Fruit fly (Drosophila melanogaster) whole organism, embryonic: Measurements from ENCODE around the gene Vti1b.

Experiments used
- CG1233 ChIP-seq: fragments of 200-800 bp; sonication (Bioruptor generic); optimal IDR thresholded peaks from 4 replicates; lab custom pipeline; 2018; ENCODE audit warnings: missing biosample characterization, mild to moderate bottlenecking, missing genetic modification characterization
- CG13287 ChIP-seq: fragments of 200-800 bp; sonication (Bioruptor generic); IDR thresholded peaks from 2 replicates; pipeline ENCODE4 v1.3.6; 2022; ENCODE audit warnings: missing biosample characterization, missing genetic modification characterization; ENCODE audit not compliant: partially characterized antibody
- CG14965 ChIP-seq: fragments of 200-800 bp; sonication (Bioruptor generic); optimal IDR thresholded peaks from 2 replicates; lab custom pipeline; 2016; ENCODE audit warnings: missing biosample characterization, missing genetic modification characterization, borderline replicate concordance
- CG16779 ChIP-seq: fragments of 200-800 bp; sonication (Bioruptor generic); IDR thresholded peaks from 2 replicates; pipeline ENCODE4 v1.3.6; 2022; ENCODE audit warnings: missing biosample characterization, missing genetic modification characterization
- CG18764 ChIP-seq: fragments of 200-800 bp; sonication (Bioruptor generic); optimal IDR thresholded peaks from 3 replicates; lab custom pipeline; 2016; ENCODE audit warnings: missing biosample characterization, missing genetic modification characterization
- CG2120 ChIP-seq: fragments of 200-800 bp; sonication (Bioruptor generic); optimal IDR thresholded peaks from 3 replicates; lab custom pipeline; 2016; ENCODE audit warnings: missing biosample characterization, missing genetic modification characterization
- CG4707 ChIP-seq: fragments of 200-800 bp; sonication (Bioruptor generic); optimal IDR thresholded peaks from 2 replicates; lab custom pipeline; 2018; ENCODE audit warnings: missing biosample characterization, mild to moderate bottlenecking, missing genetic modification characterization, moderate library complexity
- CG6689 ChIP-seq: fragments of 200-800 bp; sonication (Bioruptor generic); IDR thresholded peaks from 2 replicates; pipeline ENCODE4 v1.3.6; 2022; ENCODE audit warnings: missing biosample characterization, missing genetic modification characterization
- CG6765 ChIP-seq: fragments of 200-800 bp; sonication (Bioruptor generic); optimal IDR thresholded peaks from 3 replicates; lab custom pipeline; 2017; ENCODE audit warnings: missing biosample characterization, mild to moderate bottlenecking, missing genetic modification characterization
- CG8388 ChIP-seq: fragments of 200-800 bp; sonication (Bioruptor generic); optimal IDR thresholded peaks from 2 replicates; lab custom pipeline; 2019; ENCODE audit warnings: missing biosample characterization, mild to moderate bottlenecking, missing genetic modification characterization, moderate library complexity
- CG8478 ChIP-seq: fragments of >200 bp; optimal IDR thresholded peaks from 2 replicates; lab custom pipeline; 2018
- CG8924 ChIP-seq: fragments of 200-800 bp; optimal IDR thresholded peaks from 3 replicates; lab custom pipeline; 2019; ENCODE audit warnings: missing biosample characterization, mild to moderate bottlenecking, missing genetic modification characterization, moderate library complexity
- CG9797 ChIP-seq: fragments of 200-800 bp; sonication (Bioruptor generic); optimal IDR thresholded peaks from 3 replicates; lab custom pipeline; 2018; ENCODE audit warnings: missing biosample characterization, mild to moderate bottlenecking, missing genetic modification characterization
- CG9876 ChIP-seq: fragments of 200-800 bp; sonication (Bioruptor generic); optimal IDR thresholded peaks from 2 replicates; lab custom pipeline; 2016; ENCODE audit warnings: missing biosample characterization, missing genetic modification characterization
- D19A ChIP-seq: fragments of 200-800 bp; optimal IDR thresholded peaks from 3 replicates; lab custom pipeline; 2019; ENCODE audit warnings: missing biosample characterization, mild to moderate bottlenecking, missing genetic modification characterization, moderate library complexity
- Deaf1 ChIP-seq: fragments of 200-800 bp; optimal IDR thresholded peaks from 3 replicates; lab custom pipeline; 2019; ENCODE audit warnings: missing biosample characterization, mild to moderate bottlenecking, missing genetic modification characterization, moderate library complexity
- Dek ChIP-seq: fragments of 200-800 bp; sonication (Bioruptor generic); optimal IDR thresholded peaks from 3 replicates; lab custom pipeline; 2019; ENCODE audit warnings: missing biosample characterization, mild to moderate bottlenecking, missing genetic modification characterization, moderate library complexity
- Doc2 ChIP-seq: fragments of 200-800 bp; sonication (Bioruptor generic); IDR thresholded peaks from 2 replicates; pipeline ENCODE4 v1.3.6; 2022; ENCODE audit warnings: missing biosample characterization, missing genetic modification characterization
- Gug ChIP-seq: fragments of 200-800 bp; sonication (Bioruptor generic); IDR thresholded peaks from 4 replicates; pipeline ENCODE4 v1.3.6; 2022; ENCODE audit warnings: missing biosample characterization, missing genetic modification characterization
- H2.0 ChIP-seq: fragments of 200-800 bp; sonication (Bioruptor generic); IDR thresholded peaks from 2 replicates; pipeline ENCODE4 v1.3.6; 2022; ENCODE audit warnings: missing biosample characterization, missing genetic modification characterization
- HHEX ChIP-seq: fragments of 200-800 bp; sonication (Bioruptor generic); optimal IDR thresholded peaks from 3 replicates; lab custom pipeline; 2017; ENCODE audit warnings: missing biosample characterization, mild to moderate bottlenecking, missing genetic modification characterization, missing genetic modification reagents
- HmgZ ChIP-seq: fragments of 200-800 bp; sonication (Bioruptor generic); optimal IDR thresholded peaks from 2 replicates; lab custom pipeline; 2018; ENCODE audit warnings: missing biosample characterization, mild to moderate bottlenecking, missing genetic modification characterization
- NC2α ChIP-seq: fragments of 200-800 bp; sonication (Bioruptor generic); optimal IDR thresholded peaks from 2 replicates; lab custom pipeline; 2016; ENCODE audit warnings: missing biosample characterization, missing genetic modification characterization
- NFAT ChIP-seq: fragments of 200-800 bp; sonication (Bioruptor generic); IDR thresholded peaks from 2 replicates; pipeline ENCODE4 v1.3.6; 2022; ENCODE audit warnings: missing biosample characterization, missing genetic modification characterization
- NK7.1 ChIP-seq: fragments of 200-800 bp; sonication (Bioruptor generic); optimal IDR thresholded peaks from 3 replicates; lab custom pipeline; 2016; ENCODE audit warnings: missing biosample characterization, missing genetic modification characterization
- Nf-YC ChIP-seq: fragments of 200-800 bp; optimal IDR thresholded peaks from 3 replicates; lab custom pipeline; 2019; ENCODE audit warnings: missing biosample characterization, mild to moderate bottlenecking, missing genetic modification characterization, moderate library complexity
- NfI ChIP-seq: fragments of 200-800 bp; sonication (Bioruptor generic); optimal IDR thresholded peaks from 3 replicates; lab custom pipeline; 2018; ENCODE audit warnings: missing biosample characterization, mild to moderate bottlenecking, missing genetic modification characterization, moderate library complexity
- cas ChIP-seq: fragments of 200-800 bp; sonication (Bioruptor generic); IDR thresholded peaks from 2 replicates; pipeline ENCODE4 v1.3.6; 2022; ENCODE audit warnings: missing biosample characterization, missing genetic modification characterization
- cg ChIP-seq: fragments of 200-800 bp; sonication (Bioruptor generic); optimal IDR thresholded peaks from 3 replicates; lab custom pipeline; 2019; ENCODE audit warnings: missing biosample characterization, mild to moderate bottlenecking, missing genetic modification characterization, moderate library complexity
- chn ChIP-seq: fragments of 200-800 bp; sonication (Bioruptor generic); optimal IDR thresholded peaks from 2 replicates; lab custom pipeline; 2016; ENCODE audit warnings: missing biosample characterization, missing genetic modification characterization
- ci ChIP-seq: fragments of 200-800 bp; sonication (Bioruptor generic); IDR thresholded peaks from 3 replicates; pipeline ENCODE4 v1.3.6; 2022; ENCODE audit warnings: missing biosample characterization, missing genetic modification characterization
- dpn ChIP-seq, 2 experiments: fragments of 200-800 bp; sonication (Bioruptor generic); optimal IDR thresholded peaks; 3 replicates each; lab custom pipeline; 2016; ENCODE audit warnings: missing biosample characterization in 2 of 2, missing genetic modification characterization in 2 of 2
- dysf ChIP-seq: fragments of 200-800 bp; sonication (Bioruptor generic); IDR thresholded peaks from 3 replicates; pipeline ENCODE4 v1.3.6; 2022; ENCODE audit warnings: missing biosample characterization, missing genetic modification characterization
- eve ChIP-seq, 2 experiments: fragments of >200 bp; optimal IDR thresholded peaks; 2 replicates each; lab custom pipeline; 2017; ENCODE audit warnings: missing biosample characterization in 2 of 2, missing genetic modification characterization in 2 of 2
- gsb-n ChIP-seq: fragments of 200-800 bp; sonication (Bioruptor generic); optimal IDR thresholded peaks from 3 replicates; lab custom pipeline; 2018; ENCODE audit warnings: missing biosample characterization, mild to moderate bottlenecking, missing genetic modification characterization
- ind ChIP-seq: fragments of 200-800 bp; sonication (Bioruptor generic); optimal IDR thresholded peaks from 3 replicates; lab custom pipeline; 2016; ENCODE audit warnings: missing biosample characterization, missing genetic modification characterization
- klu ChIP-seq: fragments of 200-800 bp; sonication (Bioruptor generic); IDR thresholded peaks from 2 replicates; pipeline ENCODE4 v1.3.6; 2022; ENCODE audit warnings: missing biosample characterization, missing genetic modification characterization
- onecut ChIP-seq: fragments of 200-800 bp; sonication (Bioruptor generic); IDR thresholded peaks from 2 replicates; pipeline ENCODE4 v1.3.6; 2022; ENCODE audit warnings: missing biosample characterization, missing genetic modification characterization
- p53 ChIP-seq: fragments of 200-800 bp; sonication (Bioruptor generic); optimal IDR thresholded peaks from 2 replicates; lab custom pipeline; 2016; ENCODE audit warnings: missing biosample characterization, missing genetic modification characterization
- pan ChIP-seq, 4 experiments: fragments of >200 bp in 3 of 4; fragments of 200-800 bp in 1 of 4; sonication (Bioruptor generic) in 1 of 4; optimal IDR thresholded peaks in 3 of 4; IDR thresholded peaks in 1 of 4; 2 replicates each; pipeline versions ENCODE4 v1.3.6 to Lab custom; 2017 to 2022; ENCODE audit warnings: missing biosample characterization in 2 of 4, missing genetic modification characterization in 2 of 4, mixed read lengths in 1 of 4
- pros ChIP-seq: fragments of 200-800 bp; sonication (Bioruptor generic); optimal IDR thresholded peaks from 3 replicates; lab custom pipeline; 2019; ENCODE audit warnings: missing biosample characterization, mild to moderate bottlenecking, missing genetic modification characterization, moderate library complexity
- salm ChIP-seq: fragments of 200-800 bp; sonication (Bioruptor generic); optimal IDR thresholded peaks from 2 replicates; lab custom pipeline; 2018; ENCODE audit warnings: missing biosample characterization, mild to moderate bottlenecking, missing genetic modification characterization
- sc ChIP-seq, 3 experiments: fragments of >200 bp in 2 of 3; fragments of 200-800 bp in 1 of 3; sonication (Bioruptor generic) in 1 of 3; optimal IDR thresholded peaks; 2 replicates in 2 of 3; 3 replicates in 1 of 3; lab custom pipeline; 2017; ENCODE audit warnings: mild to moderate bottlenecking in 1 of 3, missing biosample characterization in 1 of 3, missing genetic modification characterization in 1 of 3, missing genetic modification reagents in 1 of 3
- seq ChIP-seq: fragments of 200-800 bp; sonication (Bioruptor generic); IDR thresholded peaks from 2 replicates; pipeline ENCODE4 v1.3.6; 2022; ENCODE audit warnings: missing biosample characterization, missing genetic modification characterization
- sim ChIP-seq: fragments of 200-800 bp; sonication (Bioruptor generic); IDR thresholded peaks from 2 replicates; pipeline ENCODE4 v1.3.6; 2022; ENCODE audit warnings: missing biosample characterization, missing genetic modification characterization
- tio ChIP-seq: fragments of 200-800 bp; sonication (Bioruptor generic); optimal IDR thresholded peaks from 2 replicates; lab custom pipeline; 2017; ENCODE audit warnings: missing biosample characterization, missing genetic modification characterization, inconsistent platforms
- trh ChIP-seq: fragments of 200-800 bp; sonication (Bioruptor generic); optimal IDR thresholded peaks from 2 replicates; lab custom pipeline; 2016; ENCODE audit warnings: missing biosample characterization, missing genetic modification characterization
- ttk ChIP-seq: fragments of 200-800 bp; sonication (Bioruptor generic); IDR thresholded peaks from 2 replicates; pipeline ENCODE4 v2.1.2; 2022; ENCODE audit warnings: missing biosample characterization, missing genetic modification characterization

Gene Vti1b

DNA sequence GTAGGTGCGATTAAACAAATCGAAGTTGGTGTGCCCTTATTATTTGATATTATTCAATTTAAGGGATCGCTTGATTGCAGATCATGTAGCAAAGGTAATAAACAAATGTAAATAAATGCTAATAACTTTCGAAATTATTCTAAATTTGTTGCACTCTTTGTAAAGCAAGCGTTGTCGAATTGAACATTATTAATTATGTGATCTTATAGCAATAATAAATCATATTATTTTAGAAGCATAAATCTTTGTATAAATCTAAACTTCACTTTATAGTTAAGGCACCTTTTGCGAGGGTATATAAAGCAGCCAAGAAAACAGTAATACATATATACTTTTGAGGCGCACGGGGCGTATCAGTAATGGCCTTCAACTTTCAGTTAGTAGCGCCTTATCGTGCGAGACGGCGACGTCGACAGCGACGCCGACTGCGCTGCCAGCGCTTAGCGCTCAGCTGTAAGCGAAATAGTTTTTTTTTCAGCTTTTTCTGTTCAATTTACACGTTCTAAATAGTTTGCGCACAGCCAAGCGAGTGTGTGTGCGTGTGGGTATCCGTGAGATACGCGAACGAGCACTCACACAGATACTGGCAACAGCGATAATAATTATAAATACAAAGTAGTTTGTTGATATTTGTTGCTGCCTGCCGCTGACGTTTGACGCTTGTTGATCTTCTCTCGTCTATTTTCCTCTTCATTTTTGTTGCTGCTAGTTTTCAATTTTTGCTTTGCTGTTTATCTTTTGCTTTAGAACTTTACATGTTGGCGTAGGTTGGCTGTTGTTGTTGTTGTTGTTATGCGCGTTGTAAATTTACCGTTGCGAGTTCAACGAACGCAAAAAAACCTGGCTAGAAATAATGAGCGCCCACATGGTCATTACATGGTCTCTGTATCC lies 42.3 kb downstream of the Vti1b start (continued):
- TF ChIP-seq NFAT (GFP tag; lab: Robert Waterston, UW) (peak; percentile 38; the same call in 1 of the 2 replicates), Deaf1 (tag; lab: Kevin White, UChicago) (peak; percentile 22), CG2120 (GFP tag; lab: Kevin White, UChicago) (peak; percentile 77), ttk (GFP tag; lab: Robert Waterston, UW) (no peak), sim (GFP tag; lab: Robert Waterston, UW) (no peak), p53 (GFP tag; lab: Kevin White, UChicago) (peak; percentile 39), CG14965 (GFP tag; lab: Kevin White, UChicago) (peak; percentile 47), pan (optimal IDR thresholded peaks at IDR 0.05; lab: Kevin White, UChicago) (no peak), pan (GFP tag; optimal IDR thresholded peaks at IDR 0.05 in 1 of 2, IDR thresholded peaks at IDR 0.05 in 1 of 2) (peak in 1 of 2 experiments; percentile 29), onecut (GFP tag; lab: Robert Waterston, UW) (peak; percentile 16; the same call in 1 of the 2 replicates), sc (optimal IDR thresholded peaks at IDR 0.05; lab: Kevin White, UChicago) (no peak), sc (GFP tag; optimal IDR thresholded peaks at IDR 0.05; lab: Kevin White, UChicago) (peak; percentile 43), HHEX (peak; percentile 62), seq (GFP tag; lab: Robert Waterston, UW) (peak; percentile 56), klu (GFP tag; lab: Robert Waterston, UW) (0 out of 2 replicates have a peak, but pooled peaks have one; percentile 13), CG1233 (GFP tag; lab: Kevin White, UChicago) (peak; percentile 43), salm (tag; lab: Kevin White, UChicago) (peak; percentile 22), cg (GFP tag; lab: Kevin White, UChicago) (peak; percentile 66), CG18764 (GFP tag; lab: Kevin White, UChicago) (peak; percentile 54), chn (GFP tag; lab: Kevin White, UChicago) (no peak), ci (GFP tag; lab: Robert Waterston, UW) (0 out of 3 replicates have a peak, but pooled peaks have one; percentile 37), CG6765 (peak; percentile 34), NfI (GFP tag; lab: Kevin White, UChicago) (peak; percentile 39), ind (GFP tag; lab: Kevin White, UChicago) (peak; percentile 46), Gug (GFP tag; lab: Robert Waterston, UW) (no peak), cas (GFP tag; lab: Robert Waterston, UW) (no peak), CG9797 (GFP tag; lab: Kevin White, UChicago) (no peak), Nf-YC (tag; lab: Kevin White, UChicago) (no peak), Dek (tag; lab: Kevin White, UChicago) (peak; percentile 54), dysf (GFP tag; lab: Robert Waterston, UW) (peak; percentile 66; the same call in 2 of the 3 replicates), CG16779 (no peak), dpn (GFP tag; optimal IDR thresholded peaks at IDR 0.05; lab: Kevin White, UChicago) (peak; percentile 22 to 35), Doc2 (GFP tag; lab: Robert Waterston, UW) (no peak), D19A (tag; lab: Kevin White, UChicago) (peak; percentile 91), CG4707 (GFP tag; lab: Kevin White, UChicago) (peak; percentile 33), eve (GFP tag; optimal IDR thresholded peaks at IDR 0.05; lab: Kevin White, UChicago) (peak in 1 of 2 experiments; percentile 54), gsb-n (tag; lab: Kevin White, UChicago) (peak; percentile 38), CG13287 (GFP tag; lab: Robert Waterston, UW) (0 out of 2 replicates have a peak, but pooled peaks have one; percentile 14), tio (GFP tag; lab: Kevin White, UChicago) (peak; percentile 21), H2.0 (no peak), NC2α (GFP tag; lab: Kevin White, UChicago) (peak; percentile 44), HmgZ (peak; percentile 62), CG8388 (GFP tag; lab: Kevin White, UChicago) (no peak), CG8478 (lab: Kevin White, UChicago) (no peak), pros (GFP tag; lab: Kevin White, UChicago) (no peak), NK7.1 (GFP tag; lab: Kevin White, UChicago) (peak; percentile 20), CG8924 (peak; percentile 38), trh (GFP tag; lab: Kevin White, UChicago) (peak; percentile 40), CG9876 (GFP tag; lab: Kevin White, UChicago) (peak; percentile 33), CG6689 (GFP tag; lab: Robert Waterston, UW) (peak; percentile 41; the same call in 1 of the 2 replicates)
